Worm (Caenorhabditis elegans) whole organism, L4/young adult: Measurements from ENCODE around the gene rps-11.

Source experiments
- W03F9.2 ChIP-seq: fragments of 150-350 bp; optimal IDR thresholded peaks from 2 replicates; lab custom pipeline; 2014; ENCODE audit warnings: missing biosample characterization, missing genetic modification characterization
- dao-5 ChIP-seq: sonication (generic microtip); optimal IDR thresholded peaks from 2 replicates; lab custom pipeline; 2016; ENCODE audit warnings: missing genotype, missing genetic modification characterization, moderate library complexity, missing compliant biosample characterization
- him-1 ChIP-seq: sonication (generic microtip); optimal IDR thresholded peaks from 2 replicates; lab custom pipeline; 2016; ENCODE audit warnings: missing genotype, missing genetic modification reagents, missing genetic modification characterization, missing compliant biosample characterization

rps-11 gene

DNA sequence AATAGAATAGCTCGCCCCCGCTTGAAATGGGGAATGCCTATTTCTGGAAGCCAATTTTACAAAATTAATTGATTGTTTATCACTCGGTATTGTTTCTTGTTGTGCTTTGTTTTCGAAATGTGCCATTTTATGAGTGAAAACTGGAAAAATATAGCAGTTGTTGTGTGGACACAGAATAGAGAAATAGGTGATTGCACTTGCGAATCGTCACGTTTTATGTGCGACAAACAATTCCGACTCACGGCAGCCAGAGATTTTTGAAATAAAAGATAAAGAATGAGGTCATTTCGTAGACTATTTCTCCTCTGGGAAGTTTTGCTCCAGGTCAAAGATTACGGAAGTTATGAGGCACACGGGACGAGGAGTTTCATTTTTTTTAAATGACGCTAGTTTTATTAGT, 44.5 kb downstream of the rps-11 start:
- no peak for TF ChIP-seq W03F9.2
- no peak for TF ChIP-seq him-1 (tag; lab: Kevin White, UChicago)
- no peak for TF ChIP-seq dao-5 (tag; lab: Kevin White, UChicago)

DNA sequence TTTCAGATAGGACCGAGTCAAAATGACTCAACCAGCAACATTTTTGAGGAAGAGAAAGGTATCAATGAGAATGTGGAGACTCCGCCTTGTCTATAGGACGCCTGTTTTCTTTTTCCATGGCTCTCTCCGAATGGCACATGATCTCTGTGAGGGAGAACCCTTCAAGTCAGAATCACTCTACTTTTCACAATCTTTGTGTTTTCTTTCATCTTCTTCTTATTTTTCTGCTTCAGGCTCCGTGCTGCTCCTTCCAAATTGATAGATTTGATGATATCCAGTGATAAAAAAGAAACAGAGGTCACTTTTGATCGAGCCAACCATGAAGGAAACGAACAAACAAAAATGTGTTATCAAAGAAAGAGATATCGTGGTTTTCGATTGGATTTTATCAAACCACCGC, 46.6 kb downstream of the rps-11 start, which contains the start of gene ZK809.8:
TSS of gene ZK809.8 (minus strand) at position 34 of the 400 bp plus-strand sequence.
- TF ChIP-seq him-1 (tag; lab: Kevin White, UChicago) (no peak), dao-5 (tag; lab: Kevin White, UChicago) (no peak), W03F9.2 (no peak)

DNA sequence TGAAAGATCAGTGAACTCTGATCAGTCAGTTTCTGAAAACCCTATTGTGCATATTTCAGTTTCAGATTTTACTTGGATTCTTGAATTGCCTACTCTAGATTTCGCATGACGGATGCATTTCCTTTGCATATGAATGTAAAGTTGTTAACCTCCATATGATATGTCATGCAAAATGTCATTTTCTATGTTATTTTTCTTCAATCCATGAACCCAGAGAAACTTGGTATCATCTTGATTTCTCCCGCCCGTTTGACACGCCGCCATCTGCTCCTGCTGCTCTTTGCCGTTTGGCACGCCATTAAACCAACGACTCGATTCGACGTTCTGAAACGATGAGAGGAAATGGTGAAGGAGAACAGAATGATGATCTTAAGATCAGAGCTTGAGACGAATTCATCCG, 47.9 kb downstream of the rps-11 start:
- TF ChIP-seq dao-5 (tag; lab: Kevin White, UChicago) (no peak), him-1 (tag; lab: Kevin White, UChicago) (no peak), W03F9.2 (no peak)

DNA sequence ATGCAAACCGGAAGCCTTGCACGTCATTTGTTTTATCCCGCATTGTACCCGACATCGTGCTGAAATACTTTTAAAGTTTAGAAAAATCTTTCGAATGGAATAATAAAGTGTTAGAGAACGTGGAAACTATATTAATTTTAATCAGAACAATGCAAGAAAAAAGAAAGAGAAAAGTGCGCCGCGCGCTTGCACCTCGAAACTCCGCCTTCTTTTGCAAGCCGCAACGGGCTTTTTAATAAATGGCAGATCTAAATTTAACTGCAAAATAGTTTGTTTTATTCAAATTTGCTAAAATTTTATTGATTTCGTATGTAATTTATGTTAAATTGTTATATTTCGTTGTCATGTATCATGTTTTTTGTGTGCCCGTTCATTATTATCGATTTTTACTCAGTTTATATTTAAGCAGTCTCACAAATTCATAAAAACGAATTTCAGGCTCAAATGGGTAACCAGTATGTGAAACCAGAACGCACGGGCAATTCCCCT, 49.6 kb downstream of the rps-11 start, which contains the start of the genes acl-3 and ndub-6:
TSS of gene acl-3 (minus strand) at position 59 of the 489 bp plus-strand sequence.
TSS of gene ndub-6 (plus strand) at position 439 of the 489 bp plus-strand sequence.
- TF ChIP-seq W03F9.2 (no peak), dao-5 (tag; lab: Kevin White, UChicago) (no peak), him-1 (tag; lab: Kevin White, UChicago) (no peak)
